Fruit fly (Drosophila melanogaster) whole organism, wandering third instar larva: ENCODE data around the gene CG31464.

ENCODE experiments used
- Abd-B ChIP-seq: fragments of >200 bp; optimal IDR thresholded peaks from 2 replicates; lab custom pipeline; 2017; ENCODE audit warnings: missing biosample characterization, missing genetic modification characterization
- Dfd ChIP-seq: fragments of >200 bp; optimal IDR thresholded peaks from 2 replicates; lab custom pipeline; 2017; ENCODE audit warnings: missing biosample characterization, missing genetic modification characterization
- Hr83 ChIP-seq: fragments of 200-300 bp; sonication (Bioruptor generic); optimal IDR thresholded peaks from 2 replicates; lab custom pipeline; 2016; ENCODE audit warnings: missing biosample characterization, mild to moderate bottlenecking, missing genetic modification characterization, moderate library complexity; ENCODE audit not compliant: poor library complexity, severe bottlenecking
- Myc ChIP-seq: fragments of >200 bp; optimal IDR thresholded peaks from 2 replicates; lab custom pipeline; 2017
- OdsH ChIP-seq: fragments of 200-800 bp; sonication (Bioruptor generic); optimal IDR thresholded peaks from 2 replicates; lab custom pipeline; 2016; ENCODE audit warnings: missing biosample characterization, mild to moderate bottlenecking, missing genetic modification characterization
- br ChIP-seq: fragments of 200-800 bp; sonication (Bioruptor generic); optimal IDR thresholded peaks from 2 replicates; lab custom pipeline; 2016; ENCODE audit warnings: missing biosample characterization, missing genetic modification characterization
- lola ChIP-seq: fragments of >200 bp; optimal IDR thresholded peaks from 2 replicates; lab custom pipeline; 2017; ENCODE audit warnings: missing biosample characterization, missing genetic modification characterization
- pan ChIP-seq: fragments of >200 bp; optimal IDR thresholded peaks from 2 replicates; lab custom pipeline; 2017
- psq ChIP-seq: fragments of 200-800 bp; sonication (Bioruptor generic); optimal IDR thresholded peaks from 3 replicates; lab custom pipeline; 2017; ENCODE audit warnings: missing biosample characterization, mild to moderate bottlenecking, missing genetic modification characterization, moderate library complexity
- rgr ChIP-seq: fragments of 200-800 bp; sonication (Bioruptor generic); optimal IDR thresholded peaks from 3 replicates; lab custom pipeline; 2016; ENCODE audit warnings: missing biosample characterization, mild to moderate bottlenecking, missing genetic modification characterization
- sv ChIP-seq: fragments of 200-800 bp; sonication (Bioruptor generic); optimal IDR thresholded peaks from 3 replicates; lab custom pipeline; 2016; ENCODE audit warnings: missing biosample characterization, missing genetic modification characterization
- tai ChIP-seq: sonication (Bioruptor generic); optimal IDR thresholded peaks from 2 replicates; lab custom pipeline; 2016; ENCODE audit warnings: missing biosample characterization, missing genetic modification characterization

dm6 chr3R:8317709-8318335, 26.8 kb downstream of the CG31464 start:
- TF ChIP-seq rgr (GFP tag; lab: Kevin White, UChicago) (no peak), sv (GFP tag; lab: Kevin White, UChicago) (no peak), Dfd (GFP tag; lab: Kevin White, UChicago) (no peak), Abd-B (GFP tag; lab: Kevin White, UChicago) (no peak), br (GFP tag; lab: Kevin White, UChicago) (no peak), pan (lab: Kevin White, UChicago) (no peak), lola (GFP tag; lab: Kevin White, UChicago) (no peak), tai (GFP tag; lab: Kevin White, UChicago) (no peak), psq (no peak), Hr83 (GFP tag; lab: Kevin White, UChicago) (no peak), Myc (lab: Kevin White, UChicago) (no peak), OdsH (GFP tag; lab: Kevin White, UChicago) (no peak)
